Fruit fly (Drosophila melanogaster): ENCODE data around the gene Calx.
A peak's percentile ranks its signal among the peaks of the same experiment; 100 is the strongest.

Gene Calx

dm6 chr3R:20948448-20949174 lies 29.4 kb upstream of the Calx start, which contains the start of gene Atpalpha (continued):
- TF ChIP-seq knrl (GFP tag; IDR thresholded peaks at IDR 0.05; ENCODE audit: partially characterized antibody) (peak; percentile 90), slou (GFP tag; optimal IDR thresholded peaks at IDR 0.05) (no peak), cwo (GFP tag; optimal IDR thresholded peaks at IDR 0.05) (no peak), gt (GFP tag; IDR thresholded peaks at IDR 0.05) (no peak), sna (GFP tag; IDR thresholded peaks at IDR 0.05; ENCODE audit: partially characterized antibody) (peak; percentile 97), nom (GFP tag; optimal IDR thresholded peaks at IDR 0.05) (no peak), CG9817 (tag; optimal IDR thresholded peaks at IDR 0.05) (no peak), Doc3 (GFP tag; IDR thresholded peaks at IDR 0.05; ENCODE audit: partially characterized antibody) (peak; percentile 94), corto (GFP tag; optimal IDR thresholded peaks at IDR 0.05) (peak; percentile 2), TFAM (GFP tag; optimal IDR thresholded peaks at IDR 0.05) (no peak), Bgb (GFP tag; IDR thresholded peaks at IDR 0.05; ENCODE audit: partially characterized antibody) (peak; percentile 97), repo (GFP tag; optimal IDR thresholded peaks at IDR 0.05) (no peak), CG12299 (tag; optimal IDR thresholded peaks at IDR 0.05) (no peak), CG3838 (GFP tag; optimal IDR thresholded peaks at IDR 0.05) (no peak), CG7963 (GFP tag; IDR thresholded peaks at IDR 0.05; ENCODE audit: partially characterized antibody) (peak; percentile 97), insv (GFP tag; optimal IDR thresholded peaks at IDR 0.05) (peak in 1 of 2 experiments; percentile 42), D19A (tag; optimal IDR thresholded peaks at IDR 0.05) (peak; percentile 40), CG11695 (GFP tag; IDR thresholded peaks at IDR 0.05) (0 out of 3 replicates have a peak, but pooled peaks have one; percentile 31), sens-2 (GFP tag; IDR thresholded peaks at IDR 0.05) (no peak), CG8359 (GFP tag; optimal IDR thresholded peaks at IDR 0.05; ENCODE audit: borderline replicate concordance) (no peak), Lim3 (GFP tag; IDR thresholded peaks at IDR 0.05) (no peak), Med (GFP tag) (peak; percentile 67), NfI (GFP tag; optimal IDR thresholded peaks at IDR 0.05) (no peak), usp (GFP tag; optimal IDR thresholded peaks at IDR 0.05) (no peak), Sin3A (optimal IDR thresholded peaks at IDR 0.05) (peak; percentile 6), Spps (tag; optimal IDR thresholded peaks at IDR 0.05) (no peak), MBD-R2 (GFP tag; IDR thresholded peaks at IDR 0.05) (peak; percentile 43), CTCF (GFP tag; optimal IDR thresholded peaks at IDR 0.05) (no peak), fd96Cb (tag; optimal IDR thresholded peaks at IDR 0.05) (no peak), CG15269 (tag; optimal IDR thresholded peaks at IDR 0.05) (no peak), Lpt (GFP tag; optimal IDR thresholded peaks at IDR 0.05) (no peak), NC2α (GFP tag; optimal IDR thresholded peaks at IDR 0.05) (no peak), CG13287 (GFP tag; IDR thresholded peaks at IDR 0.05; ENCODE audit: partially characterized antibody) (peak; percentile 95), so (GFP tag; IDR thresholded peaks at IDR 0.05) (no peak), zen (tag; optimal IDR thresholded peaks at IDR 0.05) (peak; percentile 39), CG7839 (tag; optimal IDR thresholded peaks at IDR 0.05) (no peak), unc-4 (GFP tag; IDR thresholded peaks at IDR 0.05; ENCODE audit: partially characterized antibody) (peak; percentile 93), h (optimal IDR thresholded peaks at IDR 0.05) (no peak), CG14710 (tag; optimal IDR thresholded peaks at IDR 0.05) (peak; percentile 62), slp2 (GFP tag; optimal IDR thresholded peaks at IDR 0.05) (no peak), Abd-B (GFP tag; optimal IDR thresholded peaks at IDR 0.05) (no peak), Meics (GFP tag; optimal IDR thresholded peaks at IDR 0.05) (no peak), eyg (GFP tag; optimal IDR thresholded peaks at IDR 0.05) (no peak), sens (GFP tag) (peak; percentile 18), CG3726 (GFP tag; IDR thresholded peaks at IDR 0.05) (no peak), ind (GFP tag; optimal IDR thresholded peaks at IDR 0.05) (no peak), Vsx1 (GFP tag; optimal IDR thresholded peaks at IDR 0.05) (no peak), Xrp1 (GFP tag; IDR thresholded peaks at IDR 0.05) (no peak), BtbVII (GFP tag; optimal IDR thresholded peaks at IDR 0.05) (no peak), CG4282 (GFP tag; optimal IDR thresholded peaks at IDR 0.05) (no peak), chm (GFP tag; IDR thresholded peaks at IDR 0.05) (no peak; the same call in 1 of the 2 replicates)
